Worm (Caenorhabditis elegans): Measurements from ENCODE around the gene B0250.7.

- peak; percentile 26 for TF ChIP-seq ztf-22 (GFP tag; optimal IDR thresholded peaks at IDR 0.05)
- no peak for TF ChIP-seq pbrm-1 (GFP tag; IDR thresholded peaks at IDR 0.05)
- TF ChIP-seq ama-1 (optimal IDR thresholded peaks at IDR 0.05), result no peak
- no peak for TF ChIP-seq ama-1 (GFP tag; optimal IDR thresholded peaks at IDR 0.05)
- no peak for TF ChIP-seq snpc-4 (GFP tag; optimal IDR thresholded peaks at IDR 0.05)
- no peak for TF ChIP-seq snpc-4 (tag; optimal IDR thresholded peaks at IDR 0.05)
- TF ChIP-seq tbp1 (GFP tag; optimal IDR thresholded peaks at IDR 0.05), result peak; percentile 41
- no peak for TF ChIP-seq T26A5.8 (tag; optimal IDR thresholded peaks at IDR 0.05)
- no peak for TF ChIP-seq snpc-1.1 (tag; optimal IDR thresholded peaks at IDR 0.05; ENCODE audit: insufficient read depth)
- TF ChIP-seq ztf-28 (GFP tag; IDR thresholded peaks at IDR 0.05), result no peak
- no peak for TF ChIP-seq nhr-179 (tag; optimal IDR thresholded peaks at IDR 0.05)
- no peak for TF ChIP-seq nfya-1 (tag; optimal IDR thresholded peaks at IDR 0.05; ENCODE audit: borderline replicate concordance, insufficient read depth)
- TF ChIP-seq zfh-2 (GFP tag; conservative IDR thresholded peaks at IDR 0.05), result no peak
Observed at ce11 chrV:20498980-20499379, 23.1 kb upstream of the B0250.7 start, which contains the start of gene dct-16.
